Worm (Caenorhabditis elegans): ENCODE measurements around the gene dgtr-1.

Gene dgtr-1

DNA sequence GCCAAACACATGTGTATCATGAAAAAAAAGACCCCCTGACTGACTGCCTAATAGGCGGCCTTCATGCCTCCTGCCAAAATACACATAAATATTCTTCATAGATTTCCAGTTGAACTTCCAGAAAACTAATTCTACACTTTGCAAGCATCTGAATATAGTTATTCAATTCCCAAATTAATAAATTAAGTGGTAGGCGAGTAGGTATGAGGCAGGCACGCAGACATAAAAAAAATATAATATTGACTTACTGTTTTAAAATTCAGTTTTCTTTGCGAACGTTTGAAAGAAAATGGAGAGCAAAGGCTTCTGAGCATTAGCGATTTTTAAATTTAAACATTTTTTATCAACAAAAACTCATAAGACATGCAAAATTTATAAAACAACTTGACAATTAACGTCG, 9.0 kb upstream of the dgtr-1 start:
- TF ChIP-seq W03F9.2 (tag; optimal IDR thresholded peaks at IDR 0.05) (no peak), dao-5 (tag; optimal IDR thresholded peaks at IDR 0.05) (no peak)

DNA sequence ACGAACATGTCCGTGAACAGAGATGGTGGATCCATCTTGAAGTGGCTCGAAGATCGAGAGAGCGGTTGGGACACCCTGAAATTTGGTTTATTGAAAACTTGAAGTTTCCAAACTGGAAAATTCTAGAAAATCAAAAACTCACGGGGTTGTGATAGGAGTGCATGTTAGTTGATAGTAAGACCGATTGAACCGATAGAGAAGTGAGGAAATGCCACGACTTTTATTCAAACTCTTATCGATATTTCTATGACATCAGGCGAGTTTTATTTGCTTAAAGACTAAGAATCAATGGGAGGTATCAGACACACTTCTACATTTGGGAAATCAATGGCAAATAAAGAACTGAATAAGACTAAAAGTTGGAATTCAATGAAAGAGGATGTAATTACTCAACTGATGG, 8.1 kb upstream of the dgtr-1 start, which contains the start of gene lec-10:
Gene lec-10, minus strand, starts transcription at position 272 of the 400 bp plus-strand sequence.
- TF ChIP-seq him-1 (tag; optimal IDR thresholded peaks at IDR 0.05) (no peak), W03F9.2 (tag; optimal IDR thresholded peaks at IDR 0.05) (no peak), dao-5 (tag; optimal IDR thresholded peaks at IDR 0.05) (no peak)

DNA sequence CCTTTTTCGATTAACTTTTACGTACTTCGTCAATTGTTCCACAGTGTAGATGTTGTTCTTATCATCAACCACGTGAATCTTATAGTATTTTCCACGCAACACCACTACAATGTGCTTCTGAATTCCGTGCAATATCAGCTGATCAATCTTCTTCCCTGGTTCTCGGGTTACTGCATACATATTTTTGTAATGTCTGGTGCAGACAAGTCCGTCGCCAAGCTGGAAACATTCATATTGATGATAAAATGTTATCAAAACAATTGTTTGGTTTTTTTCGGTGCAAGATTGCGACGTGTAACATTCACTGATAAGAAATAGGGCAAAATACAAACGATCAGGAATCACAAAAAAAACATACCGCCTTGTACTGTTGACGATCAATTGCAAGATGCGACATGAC, 4.4 kb upstream of the dgtr-1 start:
- no peak for TF ChIP-seq W03F9.2 (tag; optimal IDR thresholded peaks at IDR 0.05)
- TF ChIP-seq dao-5 (tag; optimal IDR thresholded peaks at IDR 0.05) = no peak
- no peak for TF ChIP-seq him-1 (tag; optimal IDR thresholded peaks at IDR 0.05)

DNA sequence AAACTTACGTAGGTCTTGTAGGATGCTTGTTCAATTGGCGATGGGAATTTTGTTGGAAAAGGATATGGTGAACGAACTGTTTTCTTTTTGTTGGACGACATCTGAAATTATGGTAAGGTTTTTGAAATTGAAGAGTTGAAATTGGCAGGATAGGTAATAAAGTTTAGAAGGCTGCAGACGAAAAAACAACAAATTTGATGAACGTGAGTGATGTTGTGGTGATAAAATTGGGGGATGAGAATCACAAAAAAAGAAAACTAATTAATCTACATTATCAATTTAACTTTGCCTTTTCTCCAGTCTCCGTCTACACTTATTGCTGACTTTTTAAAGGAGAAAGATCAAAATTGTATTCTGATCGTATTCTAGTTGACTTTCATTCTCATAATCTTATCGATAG, 3.1 kb upstream of the dgtr-1 start, which contains the start of gene cpt-6:
Gene cpt-6, minus strand, starts transcription at position 101 of the 400 bp plus-strand sequence.
- no peak for TF ChIP-seq W03F9.2 (tag; optimal IDR thresholded peaks at IDR 0.05)
- TF ChIP-seq him-1 (tag; optimal IDR thresholded peaks at IDR 0.05) = no peak
- no peak for TF ChIP-seq dao-5 (tag; optimal IDR thresholded peaks at IDR 0.05)

DNA sequence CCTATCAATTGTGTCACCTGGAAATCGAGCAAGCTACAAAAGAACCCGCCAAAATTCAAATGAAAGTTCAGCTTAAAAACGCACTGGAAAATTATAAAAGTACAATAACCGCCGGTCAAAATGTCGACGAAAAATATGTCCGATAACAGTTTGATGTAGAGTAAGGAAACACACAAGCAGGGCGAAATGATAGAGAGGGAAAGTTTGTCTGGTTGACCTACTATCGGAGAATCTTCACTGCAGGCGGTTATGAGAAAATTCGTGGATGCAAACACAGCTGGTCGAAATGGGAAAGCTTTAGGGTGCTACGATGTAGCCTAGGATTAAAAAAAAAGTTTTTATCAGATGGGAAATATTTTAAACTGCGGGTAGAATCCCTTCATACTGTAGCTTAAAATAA, 1.6 kb upstream of the dgtr-1 start:
- TF ChIP-seq W03F9.2 (tag; optimal IDR thresholded peaks at IDR 0.05) = no peak
- no peak for TF ChIP-seq dao-5 (tag; optimal IDR thresholded peaks at IDR 0.05)
- no peak for TF ChIP-seq him-1 (tag; optimal IDR thresholded peaks at IDR 0.05)

DNA sequence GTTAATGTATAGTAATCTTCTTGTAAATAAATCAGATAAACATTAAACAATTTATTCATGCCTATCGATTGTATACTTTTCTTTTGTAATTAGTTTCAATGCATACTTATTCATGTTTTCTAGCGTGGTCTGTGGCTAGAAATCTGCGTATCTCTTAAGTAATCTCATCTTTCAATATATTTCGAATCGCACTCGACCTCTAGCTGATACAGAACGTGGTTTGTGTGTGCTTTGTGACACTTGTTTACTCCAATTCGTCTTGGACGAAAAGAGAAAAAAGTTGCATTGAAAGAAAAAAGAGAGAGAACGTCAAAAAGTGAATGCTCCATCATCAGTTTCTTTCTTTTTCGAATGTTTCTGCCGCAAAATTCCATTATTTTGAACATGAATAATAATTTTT, 1.5 kb downstream of the dgtr-1 start:
- no peak for TF ChIP-seq W03F9.2 (tag; optimal IDR thresholded peaks at IDR 0.05)
- no peak for TF ChIP-seq dao-5 (tag; optimal IDR thresholded peaks at IDR 0.05)
- TF ChIP-seq him-1 (tag; optimal IDR thresholded peaks at IDR 0.05) = no peak

DNA sequence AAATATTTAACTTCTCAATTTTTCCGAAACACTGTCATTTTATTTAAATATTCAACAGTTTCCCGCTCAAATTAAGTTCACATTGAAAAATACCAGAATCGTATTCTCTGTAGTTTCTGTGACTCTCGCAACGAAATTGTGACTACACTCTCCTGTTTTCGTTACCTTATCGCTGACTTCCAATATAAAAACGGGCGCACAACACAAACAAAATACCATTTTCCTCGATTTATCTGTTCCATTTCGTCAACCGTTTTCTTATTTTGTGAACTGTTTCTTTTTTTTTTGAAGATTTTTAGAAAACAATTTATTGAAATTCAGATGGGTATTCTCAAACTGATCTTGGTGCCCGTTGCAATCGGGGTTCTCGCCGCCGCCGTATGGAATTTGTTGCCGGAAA, 2.0 kb downstream of the dgtr-1 start, which contains the start of gene W01A11.1:
Gene W01A11.1, plus strand, starts transcription at position 322 of the 400 bp plus-strand sequence.
- TF ChIP-seq dao-5 (tag; optimal IDR thresholded peaks at IDR 0.05) = no peak
- TF ChIP-seq W03F9.2 (tag; optimal IDR thresholded peaks at IDR 0.05) = no peak
- no peak for TF ChIP-seq him-1 (tag; optimal IDR thresholded peaks at IDR 0.05)

DNA sequence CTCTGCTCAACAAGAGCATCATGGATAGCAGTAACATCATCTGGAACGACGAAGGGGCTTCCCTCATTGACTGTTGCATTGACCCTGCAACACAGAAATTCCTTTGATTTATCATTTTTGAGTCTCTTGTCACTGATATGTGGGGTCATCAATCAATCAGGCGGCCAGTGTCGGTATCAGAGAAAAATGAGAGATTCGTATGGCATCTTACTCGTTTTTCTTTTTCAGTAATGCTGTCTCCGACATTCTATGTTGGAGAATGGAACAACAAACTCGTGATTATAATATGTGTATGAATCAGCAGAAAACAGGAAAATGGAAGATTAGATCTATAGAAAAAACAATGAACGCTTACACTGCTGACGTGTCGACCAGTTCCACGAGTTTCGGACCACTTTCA, 6.2 kb downstream of the dgtr-1 start:
- TF ChIP-seq W03F9.2 (tag; optimal IDR thresholded peaks at IDR 0.05) = no peak
- TF ChIP-seq dao-5 (tag; optimal IDR thresholded peaks at IDR 0.05) = no peak
- TF ChIP-seq him-1 (tag; optimal IDR thresholded peaks at IDR 0.05) = no peak

DNA sequence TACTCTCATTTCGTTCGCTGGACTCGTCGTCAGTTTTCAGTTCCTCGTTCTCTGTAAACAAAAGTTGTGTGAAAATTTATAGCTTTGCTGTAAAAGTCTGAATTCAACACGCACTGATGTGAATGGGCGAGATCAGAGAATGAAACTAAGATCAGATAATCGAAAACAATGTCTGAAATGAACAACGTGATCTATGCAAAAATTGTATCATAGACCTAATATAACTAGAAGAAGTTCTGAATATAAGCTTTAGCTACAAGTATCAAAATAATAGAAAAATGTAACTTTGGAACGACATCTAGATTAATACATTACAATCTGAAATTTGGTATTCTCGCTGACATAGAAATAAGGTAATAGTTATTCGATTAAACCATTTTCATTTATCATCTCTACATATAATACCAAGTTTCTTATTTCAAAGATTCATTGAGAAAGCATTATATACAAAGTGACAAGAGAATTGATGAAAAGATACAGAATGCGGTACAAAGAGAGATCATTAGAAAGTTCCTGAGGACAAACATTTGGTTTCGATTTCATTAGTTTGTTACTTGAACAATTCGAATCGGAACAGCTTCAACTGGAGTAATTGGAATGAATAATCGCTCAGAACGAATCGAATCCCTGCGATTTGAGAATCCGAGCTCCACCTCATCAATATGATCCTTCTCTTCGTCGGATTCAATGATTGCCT, 7.4 kb downstream of the dgtr-1 start, which contains the start of gene moc-2:
Gene moc-2, minus strand, starts transcription at position 51 of the 697 bp plus-strand sequence.
- TF ChIP-seq dao-5 (tag; optimal IDR thresholded peaks at IDR 0.05) (no peak), W03F9.2 (tag; optimal IDR thresholded peaks at IDR 0.05) (no peak), him-1 (tag; optimal IDR thresholded peaks at IDR 0.05) (no peak)

DNA sequence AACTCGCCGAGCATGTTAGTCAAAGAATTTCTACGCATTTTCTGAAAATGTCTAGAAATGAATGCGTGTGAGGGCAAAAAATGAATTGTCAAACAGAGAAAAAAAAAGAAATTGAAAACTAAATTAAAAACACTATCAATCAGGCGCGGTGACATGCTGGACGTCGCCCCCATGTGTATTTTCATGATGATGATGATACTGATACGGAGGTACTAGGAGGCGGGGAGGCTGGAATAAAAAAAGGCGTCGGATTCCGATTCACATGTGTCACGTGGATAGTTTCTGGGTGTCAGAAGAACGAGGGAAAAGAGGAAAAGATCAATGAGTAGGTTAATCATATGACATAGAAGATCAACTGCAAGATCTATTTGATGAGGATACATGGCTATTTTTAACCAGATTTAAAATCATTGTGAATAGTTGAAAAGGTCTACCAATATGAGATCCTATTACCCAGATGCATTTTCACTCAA, 8.5 kb downstream of the dgtr-1 start, which contains the start of gene W01A11.7:
Gene W01A11.7, minus strand, starts transcription at position 51 of the 473 bp plus-strand sequence.
- no peak for TF ChIP-seq dao-5 (tag; optimal IDR thresholded peaks at IDR 0.05)
- no peak for TF ChIP-seq W03F9.2 (tag; optimal IDR thresholded peaks at IDR 0.05)
- no peak for TF ChIP-seq him-1 (tag; optimal IDR thresholded peaks at IDR 0.05)

DNA sequence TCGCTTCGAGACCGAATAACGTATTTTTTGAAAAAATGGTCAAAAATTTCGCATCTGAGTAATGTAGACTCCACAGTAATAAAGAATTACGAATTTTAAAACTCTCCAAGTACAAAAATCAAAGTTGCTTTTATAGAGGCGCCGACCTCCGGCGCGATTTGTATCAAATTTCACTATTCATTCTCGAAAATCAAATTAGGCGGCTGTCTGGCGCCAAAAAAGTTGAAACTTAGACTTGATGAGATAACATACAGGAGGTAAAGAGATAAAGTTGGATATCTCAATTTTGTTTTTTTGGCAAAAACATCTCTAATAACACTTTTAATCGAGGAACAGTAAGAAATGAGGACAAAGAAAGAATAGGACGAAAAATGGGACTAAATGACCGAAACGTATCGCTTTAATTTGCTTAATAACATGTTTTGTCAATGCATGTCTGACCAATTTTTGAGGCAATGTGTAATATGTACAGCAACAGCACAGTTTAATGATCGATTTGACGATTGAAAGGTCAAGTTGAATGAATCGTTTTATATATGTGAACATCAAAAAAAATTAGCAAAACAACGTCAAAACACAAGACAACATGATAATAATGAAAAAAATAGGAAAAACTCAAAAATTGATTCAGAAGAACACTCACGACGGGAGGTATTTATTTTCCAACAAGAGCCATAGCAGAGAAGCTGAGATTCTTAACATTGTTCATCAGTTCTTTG, 9.5 kb downstream of the dgtr-1 start:
- TF ChIP-seq him-1 (tag; optimal IDR thresholded peaks at IDR 0.05) = no peak
- TF ChIP-seq W03F9.2 (tag; optimal IDR thresholded peaks at IDR 0.05) = no peak

DNA sequence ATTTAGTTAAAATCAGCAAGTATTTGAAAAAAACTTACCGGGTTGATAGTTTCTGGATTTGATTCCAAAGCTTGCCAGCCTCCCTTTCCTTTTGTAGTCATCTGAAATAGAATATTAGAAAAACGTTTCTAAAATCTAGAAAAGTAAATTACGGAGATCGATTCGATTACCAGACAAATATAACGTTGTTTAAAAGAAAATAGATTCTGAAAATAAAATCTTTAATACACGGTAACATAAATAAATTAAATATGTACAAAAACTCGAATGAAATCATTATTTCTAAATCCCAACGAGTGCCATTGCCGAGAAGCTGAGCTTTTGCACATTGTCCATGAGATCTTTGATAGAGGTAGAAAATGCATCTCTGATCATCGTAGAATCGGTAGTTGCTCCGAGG, 11.8 kb downstream of the dgtr-1 start, which contains the start of gene ubh-3:
Gene ubh-3, minus strand, starts transcription at position 101 of the 400 bp plus-strand sequence.
- TF ChIP-seq him-1 (tag; optimal IDR thresholded peaks at IDR 0.05) = no peak
- no peak for TF ChIP-seq W03F9.2 (tag; optimal IDR thresholded peaks at IDR 0.05)
- TF ChIP-seq dao-5 (tag; optimal IDR thresholded peaks at IDR 0.05) = no peak

DNA sequence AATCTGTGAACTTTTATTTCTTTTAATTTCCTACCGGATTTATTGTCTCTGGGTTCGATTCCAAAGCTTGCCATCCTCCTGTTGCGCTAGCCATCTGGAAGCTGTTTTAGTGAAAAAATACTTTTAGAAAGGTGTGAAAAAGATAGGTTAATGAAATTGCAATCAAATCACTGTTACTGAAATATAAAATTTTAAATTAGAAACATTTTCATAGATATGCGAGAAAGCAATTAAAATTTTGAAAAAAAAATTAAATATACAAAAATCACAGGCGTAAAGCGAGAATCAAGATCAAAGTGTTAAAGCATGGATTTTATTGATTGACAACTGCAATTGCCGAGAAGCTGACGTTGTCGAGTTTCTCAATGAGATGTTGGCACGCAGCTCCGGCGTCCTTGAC, 12.8 kb downstream of the dgtr-1 start, which contains the start of gene ubh-2:
Gene ubh-2, minus strand, starts transcription at position 101 of the 400 bp plus-strand sequence.
- TF ChIP-seq dao-5 (tag; optimal IDR thresholded peaks at IDR 0.05) (no peak), him-1 (tag; optimal IDR thresholded peaks at IDR 0.05) (no peak), W03F9.2 (tag; optimal IDR thresholded peaks at IDR 0.05) (no peak)

DNA sequence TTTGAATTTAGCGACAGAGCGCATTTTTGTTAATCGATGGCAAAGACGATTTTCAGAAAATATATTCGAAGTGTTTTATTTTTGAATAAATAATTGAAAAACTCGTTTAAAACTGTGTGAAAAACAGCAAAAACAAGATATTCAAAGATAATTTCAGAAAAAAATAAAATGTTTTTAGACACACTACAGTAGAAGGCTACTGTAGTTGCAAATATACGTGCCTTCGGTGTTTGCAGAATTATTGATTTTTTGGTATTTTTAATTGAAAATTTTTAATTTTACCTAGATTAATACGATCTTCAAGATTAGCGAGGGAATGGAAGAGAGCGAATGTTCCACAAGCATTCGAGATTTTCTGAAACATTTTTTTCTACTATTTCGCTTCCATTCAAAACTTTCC, 13.7 kb downstream of the dgtr-1 start:
- TF ChIP-seq him-1 (tag; optimal IDR thresholded peaks at IDR 0.05) = no peak
- TF ChIP-seq dao-5 (tag; optimal IDR thresholded peaks at IDR 0.05) = no peak
- no peak for TF ChIP-seq W03F9.2 (tag; optimal IDR thresholded peaks at IDR 0.05)
